Worm (Caenorhabditis elegans): ENCODE measurements around the gene nhr-281.

Gene nhr-281

DNA sequence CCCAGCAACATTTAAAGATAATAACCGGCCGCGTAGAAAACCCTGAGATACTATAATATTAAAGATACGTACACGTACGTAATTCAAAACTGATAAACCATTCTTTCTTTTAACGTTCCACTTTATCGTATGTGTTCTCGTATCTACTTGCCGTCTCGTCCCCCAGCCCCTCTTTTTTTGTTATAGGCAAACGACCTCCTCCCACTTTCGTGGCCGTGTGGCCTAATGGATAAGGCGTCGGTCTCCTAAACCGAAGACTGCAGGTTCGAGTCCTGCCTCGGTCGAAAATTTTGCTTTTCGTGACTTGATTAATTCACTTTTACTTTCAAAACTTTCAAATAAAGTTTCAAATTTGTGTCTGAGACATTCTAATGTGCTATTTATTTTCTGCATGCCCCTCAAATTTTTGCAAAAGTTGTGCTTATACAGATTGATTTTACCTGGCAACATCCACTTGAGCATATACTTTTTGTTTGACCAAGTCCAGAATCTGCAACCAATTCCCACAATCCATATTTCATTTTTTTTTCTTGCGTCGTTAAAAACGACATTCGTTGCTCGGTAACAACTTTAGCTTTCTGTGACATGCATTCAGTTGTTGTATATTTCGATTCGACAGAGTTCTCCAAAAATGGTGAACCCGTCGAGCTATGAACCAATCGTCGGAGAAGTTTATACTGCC lies 2.4 kb upstream of the nhr-281 start, which contains the start of gene F28H6.7 (continued):
- peak; percentile 81 for TF ChIP-seq vab-7 (GFP tag; IDR thresholded peaks at IDR 0.05)
- no peak; the same call in 1 of the 2 replicates for TF ChIP-seq zip-11 (GFP tag; IDR thresholded peaks at IDR 0.05)
- 0 out of 2 replicates have a peak, but pooled peaks have one; percentile 64 for TF ChIP-seq nhr-41 (GFP tag; IDR thresholded peaks at IDR 0.05)
- peak; percentile 30 for TF ChIP-seq gei-8 (GFP tag; optimal IDR thresholded peaks at IDR 0.05)
- peak; percentile 17 for TF ChIP-seq nhr-28 (tag; optimal IDR thresholded peaks at IDR 0.05)
- no peak for TF ChIP-seq aly-2 (tag; optimal IDR thresholded peaks at IDR 0.05)
- TF ChIP-seq F44E2.7 (GFP tag; IDR thresholded peaks at IDR 0.05), result 0 out of 2 replicates have a peak, but pooled peaks have one; percentile 47
- peak; percentile 60 for TF ChIP-seq ZK337.2 (GFP tag; IDR thresholded peaks at IDR 0.05)
- TF ChIP-seq F10B5.3 (tag; optimal IDR thresholded peaks at IDR 0.05), result no peak
- TF ChIP-seq F49E8.2 (tag; optimal IDR thresholded peaks at IDR 0.05; ENCODE audit: borderline replicate concordance), result no peak
- no peak for TF ChIP-seq attf-4 (tag; optimal IDR thresholded peaks at IDR 0.05)
- no peak for TF ChIP-seq fkh-10 (GFP tag; optimal IDR thresholded peaks at IDR 0.05)
- 0 out of 2 replicates have a peak, but pooled peaks have one; percentile 16 for TF ChIP-seq saeg-2 (GFP tag; IDR thresholded peaks at IDR 0.05)
- peak; percentile 63; the same call in 1 of the 2 replicates for TF ChIP-seq ceh-20 (GFP tag; IDR thresholded peaks at IDR 0.05)
- TF ChIP-seq daf-19 (GFP tag; conservative IDR thresholded peaks at IDR 0.05), result no peak
- no peak for TF ChIP-seq skn-1 (tag; optimal IDR thresholded peaks at IDR 0.05)
- no peak for TF ChIP-seq hlh-11 (tag; optimal IDR thresholded peaks at IDR 0.05)
- TF ChIP-seq Y105C5A.15 (GFP tag; IDR thresholded peaks at IDR 0.05), result peak; percentile 70; the same call in 1 of the 2 replicates
- no peak for TF ChIP-seq cey-2 (tag; optimal IDR thresholded peaks at IDR 0.05; ENCODE audit: borderline replicate concordance, insufficient read depth)
- peak; percentile 66 for TF ChIP-seq spr-3 (GFP tag; optimal IDR thresholded peaks at IDR 0.05)
- TF ChIP-seq lim-7 (GFP tag; IDR thresholded peaks at IDR 0.05), result peak; percentile 84
- 0 out of 2 replicates have a peak, but pooled peaks have one; percentile 25 for TF ChIP-seq zfp-3 (GFP tag; conservative IDR thresholded peaks at IDR 0.05)
- TF ChIP-seq nhr-11 (tag; optimal IDR thresholded peaks at IDR 0.05), result no peak
- no peak for TF ChIP-seq T26A8.4 (GFP tag; IDR thresholded peaks at IDR 0.05)
- TF ChIP-seq daf-8 (GFP tag; IDR thresholded peaks at IDR 0.05), result no peak
- no peak for TF ChIP-seq hif-1 (tag; optimal IDR thresholded peaks at IDR 0.05)
- TF ChIP-seq set-16 (GFP tag; IDR thresholded peaks at IDR 0.05), result no peak; the same call in 1 of the 2 replicates
- TF ChIP-seq D1046.2 (GFP tag; IDR thresholded peaks at IDR 0.05), result peak; percentile 75; the same call in 1 of the 2 replicates
- no peak for TF ChIP-seq Y48G9A.11 (GFP tag; IDR thresholded peaks at IDR 0.05)
- peak; percentile 26 for TF ChIP-seq lin-13 (GFP tag; optimal IDR thresholded peaks at IDR 0.05)
- TF ChIP-seq snpc-4 (tag; optimal IDR thresholded peaks at IDR 0.05), result no peak
- TF ChIP-seq nhr-6 (tag; optimal IDR thresholded peaks at IDR 0.05), result no peak
- no peak; the same call in 1 of the 2 replicates for TF ChIP-seq pha-4 (GFP tag; IDR thresholded peaks at IDR 0.05)
- TF ChIP-seq pha-4 (tag; optimal IDR thresholded peaks at IDR 0.05), result no peak
- peak; percentile 18 for TF ChIP-seq F37D6.2 (tag; optimal IDR thresholded peaks at IDR 0.05)
- no peak for TF ChIP-seq ceh-82 (tag; optimal IDR thresholded peaks at IDR 0.05)
- TF ChIP-seq ztf-11 (tag; optimal IDR thresholded peaks at IDR 0.05), result no peak
- TF ChIP-seq fos-1 (tag; optimal IDR thresholded peaks at IDR 0.05), result no peak
- no peak for TF ChIP-seq daf-12 (tag; optimal IDR thresholded peaks at IDR 0.05)
- TF ChIP-seq lin-29 (GFP tag; IDR thresholded peaks at IDR 0.05), result no peak
- TF ChIP-seq aha-1 (tag), result no peak
- no peak for TF ChIP-seq lin-39 (tag; optimal IDR thresholded peaks at IDR 0.05)
- no peak for TF ChIP-seq zag-1 (tag; optimal IDR thresholded peaks at IDR 0.05)
- no peak for TF ChIP-seq lsy-2 (tag; optimal IDR thresholded peaks at IDR 0.05)
- peak; percentile 61 for TF ChIP-seq rbr-2 (tag; optimal IDR thresholded peaks at IDR 0.05)
- peak in 1 of 2 experiments; percentile 30; a peak in 1 of 4 replicates for TF ChIP-seq madf-5 (GFP tag; IDR thresholded peaks at IDR 0.05)
- no peak for TF ChIP-seq mdt-29 (GFP tag; IDR thresholded peaks at IDR 0.05)
- TF ChIP-seq ces-1 (GFP tag; optimal IDR thresholded peaks at IDR 0.05), result no peak
- no peak for TF ChIP-seq zip-2 (tag; optimal IDR thresholded peaks at IDR 0.05)
- peak; percentile 43 for TF ChIP-seq nhr-102 (tag; optimal IDR thresholded peaks at IDR 0.05)
- TF ChIP-seq ceh-62 (tag; optimal IDR thresholded peaks at IDR 0.05), result no peak
